Fruit fly (Drosophila melanogaster): ENCODE data around the gene CG14260.

CG14260 gene

DNA sequence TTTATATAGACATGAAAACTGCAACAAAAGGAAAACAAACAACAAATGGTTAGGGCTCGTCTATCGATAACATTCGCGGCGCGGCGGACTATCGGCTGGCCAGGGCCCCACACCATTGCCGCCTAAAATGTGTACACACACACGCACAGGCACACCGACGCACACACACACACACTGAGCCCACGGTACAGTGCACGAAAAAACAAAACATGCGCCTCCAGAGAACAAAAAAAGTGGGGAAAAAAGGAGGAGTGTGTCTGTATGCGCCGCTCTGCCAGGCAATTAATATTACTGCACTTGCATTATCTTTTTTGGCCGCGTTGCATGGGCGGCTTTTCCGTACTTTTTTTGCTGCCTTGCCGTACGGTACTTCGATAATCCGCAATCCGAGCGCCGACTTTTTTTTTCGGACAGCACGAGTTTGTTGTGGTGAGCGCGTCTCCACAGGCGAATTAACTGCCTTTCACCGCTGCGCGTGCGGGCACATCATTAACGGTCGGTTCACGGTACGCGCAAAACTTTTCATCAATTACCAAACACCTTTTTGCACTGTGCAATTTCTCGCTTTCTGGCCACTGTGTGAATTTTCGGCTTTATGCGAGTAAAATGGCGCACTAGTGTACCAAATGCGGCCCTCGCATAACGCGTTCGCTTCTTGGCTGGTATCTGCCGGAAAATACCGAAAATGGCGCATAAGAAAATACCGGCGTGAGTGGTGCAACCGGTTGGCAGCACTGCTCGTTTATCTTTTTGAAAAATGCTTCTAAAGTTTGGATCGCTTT lies 1.6 kb upstream of the CG14260 start, which contains the start of gene woc (continued):
- peak; percentile 13 for TF ChIP-seq ttk (GFP tag; IDR thresholded peaks at IDR 0.05)
- peak; percentile 75 for TF ChIP-seq CG14710 (tag; optimal IDR thresholded peaks at IDR 0.05)
- TF ChIP-seq Dbx (GFP tag; IDR thresholded peaks at IDR 0.05): peak; percentile 68
- TF ChIP-seq disco-r (GFP tag; optimal IDR thresholded peaks at IDR 0.05): peak; percentile 4
- TF ChIP-seq CG1603 (tag; optimal IDR thresholded peaks at IDR 0.05): peak; percentile 81
- TF ChIP-seq CG32772 (GFP tag; IDR thresholded peaks at IDR 0.05): peak; percentile 68
- TF ChIP-seq TFAM (GFP tag; optimal IDR thresholded peaks at IDR 0.05): no peak
- no peak for TF ChIP-seq CG10565 (GFP tag; optimal IDR thresholded peaks at IDR 0.05)
- TF ChIP-seq CG3065 (GFP tag; optimal IDR thresholded peaks at IDR 0.05): no peak
- peak; percentile 71 for TF ChIP-seq zfh2 (GFP tag; optimal IDR thresholded peaks at IDR 0.05)
- TF ChIP-seq CG32767 (GFP tag; IDR thresholded peaks at IDR 0.05): peak; percentile 78
- TF ChIP-seq CG42726 (GFP tag; IDR thresholded peaks at IDR 0.05; ENCODE audit: partially characterized antibody): peak; percentile 74; the same call in 1 of the 2 replicates
- peak; percentile 91 for TF ChIP-seq D (optimal IDR thresholded peaks at IDR 0.05)
- TF ChIP-seq D (GFP tag; optimal IDR thresholded peaks at IDR 0.05): no peak
- TF ChIP-seq chm (GFP tag; IDR thresholded peaks at IDR 0.05): peak; percentile 63; the same call in 1 of the 2 replicates
- peak; percentile 35 for TF ChIP-seq CG10209 (GFP tag; optimal IDR thresholded peaks at IDR 0.05)
- peak; percentile 71 for TF ChIP-seq CG4282 (GFP tag; optimal IDR thresholded peaks at IDR 0.05)
- peak; percentile 70 for TF ChIP-seq dm (GFP tag; optimal IDR thresholded peaks at IDR 0.05)
- peak; percentile 58 for TF ChIP-seq eyg (GFP tag; optimal IDR thresholded peaks at IDR 0.05)
- TF ChIP-seq ase (GFP tag; IDR thresholded peaks at IDR 0.05): peak; percentile 54; the same call in 1 of the 3 replicates
- TF ChIP-seq CG30020 (tag; optimal IDR thresholded peaks at IDR 0.05): no peak
- TF ChIP-seq CG7987 (GFP tag; optimal IDR thresholded peaks at IDR 0.05): peak; percentile 3
- peak; percentile 51 for TF ChIP-seq CG8924 (tag; optimal IDR thresholded peaks at IDR 0.05)
- no peak for TF ChIP-seq crol (GFP tag; IDR thresholded peaks at IDR 0.05)
- TF ChIP-seq CTCF (GFP tag; optimal IDR thresholded peaks at IDR 0.05): peak; percentile 30
- TF ChIP-seq dan (GFP tag; IDR thresholded peaks at IDR 0.05): no peak
- peak; percentile 98 for TF ChIP-seq cg (GFP tag; optimal IDR thresholded peaks at IDR 0.05)
- peak; percentile 60; the same call in 1 of the 2 replicates for TF ChIP-seq danr (GFP tag; IDR thresholded peaks at IDR 0.05)
- TF ChIP-seq CG7786 (GFP tag; optimal IDR thresholded peaks at IDR 0.05): peak; percentile 65
- peak; percentile 90 for TF ChIP-seq ato (GFP tag; IDR thresholded peaks at IDR 0.05; ENCODE audit: partially characterized antibody)
- peak; percentile 77 for TF ChIP-seq BEAF-32 (GFP tag; optimal IDR thresholded peaks at IDR 0.05)
- TF ChIP-seq nerfin-1 (tag; optimal IDR thresholded peaks at IDR 0.05): peak; percentile 40
- TF ChIP-seq Dp (GFP tag; optimal IDR thresholded peaks at IDR 0.05): peak; percentile 76
- peak; percentile 97 for TF ChIP-seq phol (tag; optimal IDR thresholded peaks at IDR 0.05)
- TF ChIP-seq bigmax (GFP tag; optimal IDR thresholded peaks at IDR 0.05): peak; percentile 40
- TF ChIP-seq pho (GFP tag; optimal IDR thresholded peaks at IDR 0.05): peak; percentile 61
- no peak for TF ChIP-seq H15 (GFP tag; IDR thresholded peaks at IDR 0.05)
- peak; percentile 45 for TF ChIP-seq CG1602 (GFP tag; optimal IDR thresholded peaks at IDR 0.05)
- TF ChIP-seq CG13123 (GFP tag; optimal IDR thresholded peaks at IDR 0.05): no peak
- peak; percentile 49 for TF ChIP-seq inv (GFP tag; IDR thresholded peaks at IDR 0.05; ENCODE audit: partially characterized antibody)
- peak; percentile 78 for TF ChIP-seq HLH54F (GFP tag; optimal IDR thresholded peaks at IDR 0.05)
- TF ChIP-seq hkb (optimal IDR thresholded peaks at IDR 0.05): peak; percentile 24
- peak; percentile 50; the same call in 1 of the 2 replicates for TF ChIP-seq hkb (GFP tag; IDR thresholded peaks at IDR 0.05)
- peak; percentile 72 for TF ChIP-seq maf-S (GFP tag; optimal IDR thresholded peaks at IDR 0.05)
- TF ChIP-seq slp2 (GFP tag; optimal IDR thresholded peaks at IDR 0.05): peak; percentile 32
- TF ChIP-seq Drgx (GFP tag; IDR thresholded peaks at IDR 0.05): peak; percentile 74
- peak; percentile 41; the same call in 1 of the 2 replicates for TF ChIP-seq CG3847 (GFP tag; IDR thresholded peaks at IDR 0.05)
- TF ChIP-seq HmgD (GFP tag; optimal IDR thresholded peaks at IDR 0.05): peak; percentile 55
- peak; percentile 87 for TF ChIP-seq CG6791 (GFP tag; IDR thresholded peaks at IDR 0.05; ENCODE audit: partially characterized antibody)
- TF ChIP-seq twi (tag; optimal IDR thresholded peaks at IDR 0.05): no peak
